Fruit fly (Drosophila melanogaster): ENCODE measurements around the gene S-Lap2.

dm6 chr3L:8655217-8655896, 35.7 kb downstream of the S-Lap2 start:
- TF ChIP-seq CG11294 (GFP tag; IDR thresholded peaks at IDR 0.05) (no peak), Hr39 (GFP tag; optimal IDR thresholded peaks at IDR 0.05) (no peak), eg (GFP tag; IDR thresholded peaks at IDR 0.05) (no peak), CG31627 (GFP tag; optimal IDR thresholded peaks at IDR 0.05) (no peak), Lpt (GFP tag; optimal IDR thresholded peaks at IDR 0.05) (no peak), net (GFP tag; optimal IDR thresholded peaks at IDR 0.05) (no peak), lz (GFP tag; optimal IDR thresholded peaks at IDR 0.05) (no peak), CG10631 (GFP tag; optimal IDR thresholded peaks at IDR 0.05) (no peak), CG8632 (GFP tag; optimal IDR thresholded peaks at IDR 0.05) (no peak), CG9139 (GFP tag; optimal IDR thresholded peaks at IDR 0.05) (no peak), esn (GFP tag; optimal IDR thresholded peaks at IDR 0.05) (no peak), spab (GFP tag; optimal IDR thresholded peaks at IDR 0.05) (no peak)

All from whole organism, prepupa.